Worm (Caenorhabditis elegans): ENCODE results near the gene Y38C1AA.19.

ce11 chrIV:125881-126781, 33.8 kb upstream of the Y38C1AA.19 start, which contains the start of the genes grld-1 and cox-6C:
- TF ChIP-seq nhr-11 (tag; optimal IDR thresholded peaks at IDR 0.05) (no peak), ceh-30 (tag; optimal IDR thresholded peaks at IDR 0.05) (no peak), pqm-1 (tag; optimal IDR thresholded peaks at IDR 0.05) (no peak), elt-2 (tag; optimal IDR thresholded peaks at IDR 0.05) (peak; percentile 36), ama-1 (optimal IDR thresholded peaks at IDR 0.05) (no peak), ceh-24 (tag; optimal IDR thresholded peaks at IDR 0.05) (no peak), pag-3 (tag; optimal IDR thresholded peaks at IDR 0.05; ENCODE audit: borderline replicate concordance) (no peak), ceh-9 (tag; optimal IDR thresholded peaks at IDR 0.05) (no peak), tbx-2 (tag; optimal IDR thresholded peaks at IDR 0.05) (peak; percentile 6), T23F11.4 (GFP tag; optimal IDR thresholded peaks at IDR 0.05) (no peak)
